Worm (Caenorhabditis elegans) whole organism, L4 larva: ENCODE results near the gene gen-1.

Experiments used
- D1046.2 ChIP-seq: fragments of 200-800 bp; sonication (Bioruptor generic); IDR thresholded peaks from 2 replicates; pipeline ENCODE4 v1.3.6; 2022; ENCODE audit warnings: missing genetic modification characterization, missing compliant biosample characterization
- F37D6.2 ChIP-seq: sonication (generic microtip); optimal IDR thresholded peaks from 2 replicates; lab custom pipeline; 2016; ENCODE audit warnings: mild to moderate bottlenecking, missing genetic modification characterization, missing compliant biosample characterization
- F44E2.7 ChIP-seq: fragments of 200-800 bp; sonication (Bioruptor generic); IDR thresholded peaks from 2 replicates; pipeline ENCODE4 v2.1.2; 2022; ENCODE audit warnings: missing genetic modification characterization, missing compliant biosample characterization
- F49E8.2 ChIP-seq: sonication (generic microtip); optimal IDR thresholded peaks from 2 replicates; lab custom pipeline; 2016; ENCODE audit warnings: missing compliant biosample characterization, mild to moderate bottlenecking, missing genetic modification characterization, borderline replicate concordance
- R02D3.7 ChIP-seq: fragments of 150-350 bp; sonication (generic microtip); optimal IDR thresholded peaks from 3 replicates; lab custom pipeline; 2014; ENCODE audit warnings: missing biosample characterization, missing genetic modification characterization
- T20F7.1 ChIP-seq: fragments of 200-800 bp; sonication (Bioruptor generic); optimal IDR thresholded peaks from 2 replicates; lab custom pipeline; 2018; ENCODE audit warnings: mild to moderate bottlenecking, missing genetic modification characterization, missing compliant biosample characterization
- T26A8.4 ChIP-seq: fragments of 200-800 bp; sonication (Bioruptor generic); IDR thresholded peaks from 2 replicates; pipeline ENCODE4 v1.3.6; 2022; ENCODE audit warnings: missing genetic modification characterization, missing compliant biosample characterization
- Y48G9A.11 ChIP-seq: fragments of 200-800 bp; sonication (Bioruptor generic); IDR thresholded peaks from 2 replicates; pipeline ENCODE4 v1.3.6; 2022; ENCODE audit warnings: missing genetic modification reagents, missing genetic modification characterization, missing compliant biosample characterization
- ceh-32 ChIP-seq: sonication (generic microtip); optimal IDR thresholded peaks from 2 replicates; lab custom pipeline; 2016; ENCODE audit warnings: mild to moderate bottlenecking, missing genetic modification characterization, missing compliant biosample characterization; ENCODE audit not compliant: poor library complexity
- ceh-44 ChIP-seq: fragments of 200-800 bp; sonication (Bioruptor generic); IDR thresholded peaks from 2 replicates; pipeline ENCODE4 v1.3.6; 2022; ENCODE audit warnings: missing genetic modification reagents, missing genetic modification characterization, missing compliant biosample characterization
- ceh-62 ChIP-seq: sonication (generic microtip); optimal IDR thresholded peaks from 2 replicates; lab custom pipeline; 2017; ENCODE audit warnings: missing biosample characterization, missing genetic modification characterization
- ces-1 ChIP-seq: fragments of 150-350 bp; sonication (generic microtip); optimal IDR thresholded peaks from 4 replicates; lab custom pipeline; 2014; ENCODE audit warnings: missing biosample characterization, missing genetic modification reagents, missing genetic modification characterization
- ctbp-1 ChIP-seq: fragments of 200-800 bp; sonication (Bioruptor generic); IDR thresholded peaks from 2 replicates; pipeline ENCODE4 v1.3.6; 2022; ENCODE audit warnings: missing genetic modification reagents, missing genetic modification characterization, missing compliant biosample characterization
- daf-16 ChIP-seq, 3 experiments: sonication (generic microtip); optimal IDR thresholded peaks; 2 replicates each; lab custom pipeline; 2016 to 2017; ENCODE audit warnings: missing genetic modification characterization in 3 of 3, missing genetic modification reagents in 3 of 3, mild to moderate bottlenecking in 2 of 3, missing compliant biosample characterization in 2 of 3, missing biosample characterization in 1 of 3, moderate library complexity in 1 of 3
- daf-19 ChIP-seq: fragments of 200-800 bp; sonication (Bioruptor generic); conservative IDR thresholded peaks from 2 replicates; pipeline ENCODE4 v1.3.6; 2022; ENCODE audit warnings: missing genetic modification characterization, missing compliant biosample characterization
- dmd-6 ChIP-seq: fragments of 200-800 bp; sonication (Bioruptor generic); IDR thresholded peaks from 2 replicates; pipeline ENCODE4 v1.3.6; 2022; ENCODE audit warnings: missing genetic modification reagents, missing genetic modification characterization, missing compliant biosample characterization
- dpl-1 ChIP-seq: fragments of 150-350 bp; optimal IDR thresholded peaks from 2 replicates; lab custom pipeline; 2014; ENCODE audit warnings: missing biosample characterization, missing genetic modification reagents, missing genetic modification characterization
- dve-1 ChIP-seq: sonication (generic microtip); optimal IDR thresholded peaks from 2 replicates; lab custom pipeline; 2017; ENCODE audit warnings: antibody characterized with exemption, mild to moderate bottlenecking, missing genetic modification characterization, missing compliant biosample characterization; ENCODE audit not compliant: insufficient read depth
- fkh-10 ChIP-seq: fragments of 150-350 bp; optimal IDR thresholded peaks from 2 replicates; lab custom pipeline; 2014; ENCODE audit warnings: missing biosample characterization, missing genetic modification reagents, missing genetic modification characterization
- fos-1 ChIP-seq: fragments of 150-350 bp; optimal IDR thresholded peaks from 2 replicates; lab custom pipeline; 2014; ENCODE audit warnings: missing biosample characterization, missing genetic modification characterization
- hif-1 ChIP-seq, 2 experiments: sonication (generic microtip); optimal IDR thresholded peaks; 2 replicates each; lab custom pipeline; 2016 to 2017; ENCODE audit warnings: missing compliant biosample characterization in 2 of 2, missing genetic modification characterization in 2 of 2, missing genetic modification reagents in 2 of 2, missing genotype in 2 of 2, mild to moderate bottlenecking in 1 of 2
- hlh-30 ChIP-seq: sonication (generic microtip); optimal IDR thresholded peaks from 2 replicates; lab custom pipeline; 2017; ENCODE audit warnings: antibody characterized with exemption, mild to moderate bottlenecking, missing genetic modification characterization, missing compliant biosample characterization; ENCODE audit not compliant: insufficient read depth
- hmg-1.1 ChIP-seq: fragments of 200-800 bp; sonication (Bioruptor generic); IDR thresholded peaks from 2 replicates; pipeline ENCODE4 v1.3.6; 2022; ENCODE audit warnings: missing genetic modification reagents, missing genetic modification characterization, missing compliant biosample characterization
- lin-38 ChIP-seq: fragments of 200-800 bp; sonication (Bioruptor generic); IDR thresholded peaks from 2 replicates; pipeline ENCODE4 v1.3.6; 2022; ENCODE audit warnings: missing genetic modification reagents, missing genetic modification characterization, missing compliant biosample characterization
- lsy-2 ChIP-seq, 2 experiments: fragments of 150-350 bp in 1 of 2; sonication (generic microtip) in 1 of 2; optimal IDR thresholded peaks; 2 replicates each; lab custom pipeline; 2014 to 2017; ENCODE audit warnings: missing biosample characterization in 2 of 2, missing genetic modification characterization in 2 of 2
- nhr-102 ChIP-seq: sonication (generic microtip); optimal IDR thresholded peaks from 2 replicates; lab custom pipeline; 2016; ENCODE audit warnings: mild to moderate bottlenecking, missing genetic modification characterization, moderate library complexity, missing compliant biosample characterization
- nhr-11 ChIP-seq: fragments of 150-350 bp; optimal IDR thresholded peaks from 2 replicates; lab custom pipeline; 2014; ENCODE audit warnings: missing biosample characterization, missing genetic modification characterization
- nhr-28 ChIP-seq: fragments of 150-350 bp; optimal IDR thresholded peaks from 2 replicates; lab custom pipeline; 2014; ENCODE audit warnings: missing biosample characterization, missing genetic modification characterization
- nhr-42 ChIP-seq: fragments of 200-800 bp; sonication (Bioruptor generic); IDR thresholded peaks from 2 replicates; pipeline ENCODE4 v1.3.6; 2022; ENCODE audit warnings: missing genetic modification characterization, missing compliant biosample characterization
- nhr-6 ChIP-seq: fragments of 150-350 bp; optimal IDR thresholded peaks from 2 replicates; lab custom pipeline; 2014; ENCODE audit warnings: missing biosample characterization, missing genetic modification characterization
- nhr-76 ChIP-seq: fragments of 150-350 bp; optimal IDR thresholded peaks from 2 replicates; lab custom pipeline; 2014; ENCODE audit warnings: missing biosample characterization, missing genetic modification characterization
- php-3 ChIP-seq: fragments of 200-800 bp; sonication (Bioruptor generic); IDR thresholded peaks from 2 replicates; pipeline ENCODE4 v1.3.6; 2022; ENCODE audit warnings: missing genetic modification reagents, missing genetic modification characterization, missing compliant biosample characterization
- rbr-2 ChIP-seq: sonication (generic microtip); optimal IDR thresholded peaks from 2 replicates; lab custom pipeline; 2016; ENCODE audit warnings: missing genotype, missing genetic modification characterization, missing compliant biosample characterization
- saeg-2 ChIP-seq: fragments of 200-800 bp; sonication (Bioruptor generic); IDR thresholded peaks from 2 replicates; pipeline ENCODE4 v1.3.6; 2022; ENCODE audit warnings: missing genetic modification reagents, missing genetic modification characterization, missing compliant biosample characterization
- snpc-4 ChIP-seq: fragments of 150-350 bp; optimal IDR thresholded peaks from 2 replicates; lab custom pipeline; 2014; ENCODE audit warnings: missing biosample characterization, missing genetic modification characterization
- tag-97 ChIP-seq: fragments of 200-800 bp; sonication (Bioruptor generic); IDR thresholded peaks from 2 replicates; pipeline ENCODE4 v1.3.6; 2022; ENCODE audit warnings: missing genetic modification characterization, missing compliant biosample characterization
- tra-1 ChIP-seq: fragments of 200-800 bp; sonication (Bioruptor generic); IDR thresholded peaks from 2 replicates; pipeline ENCODE4 v1.3.6; 2022; ENCODE audit warnings: missing genetic modification reagents, missing genetic modification characterization, missing compliant biosample characterization
- unc-130 ChIP-seq: sonication (generic microtip); optimal IDR thresholded peaks from 2 replicates; lab custom pipeline; 2016; ENCODE audit warnings: missing genetic modification reagents, missing genetic modification characterization, missing compliant biosample characterization
- unc-62 ChIP-seq, 3 experiments: fragments of 150-350 bp in 1 of 3; sonication (generic microtip); optimal IDR thresholded peaks in 2 of 3; peaks in 1 of 3; 1 replicate in 1 of 3; 2 replicates in 2 of 3; lab custom pipeline; 2014 to 2017; ENCODE audit warnings: missing biosample characterization in 3 of 3, missing genetic modification characterization in 3 of 3, missing genetic modification reagents in 3 of 3, missing genotype in 1 of 3
- vab-7 ChIP-seq: fragments of 200-800 bp; sonication (Bioruptor generic); IDR thresholded peaks from 2 replicates; pipeline ENCODE4 v1.3.6; 2022; ENCODE audit warnings: missing genetic modification reagents, missing genetic modification characterization, missing compliant biosample characterization
- zag-1 ChIP-seq: fragments of 150-350 bp; optimal IDR thresholded peaks from 2 replicates; lab custom pipeline; 2014; ENCODE audit warnings: missing biosample characterization, missing genetic modification characterization
- zip-11 ChIP-seq: fragments of 200-800 bp; sonication (Bioruptor generic); IDR thresholded peaks from 2 replicates; pipeline ENCODE4 v1.3.6; 2022; ENCODE audit warnings: missing genetic modification characterization, missing compliant biosample characterization
- ztf-11 ChIP-seq: fragments of 150-350 bp; optimal IDR thresholded peaks from 2 replicates; lab custom pipeline; 2014; ENCODE audit warnings: missing biosample characterization, missing genetic modification characterization

The gen-1 gene

DNA sequence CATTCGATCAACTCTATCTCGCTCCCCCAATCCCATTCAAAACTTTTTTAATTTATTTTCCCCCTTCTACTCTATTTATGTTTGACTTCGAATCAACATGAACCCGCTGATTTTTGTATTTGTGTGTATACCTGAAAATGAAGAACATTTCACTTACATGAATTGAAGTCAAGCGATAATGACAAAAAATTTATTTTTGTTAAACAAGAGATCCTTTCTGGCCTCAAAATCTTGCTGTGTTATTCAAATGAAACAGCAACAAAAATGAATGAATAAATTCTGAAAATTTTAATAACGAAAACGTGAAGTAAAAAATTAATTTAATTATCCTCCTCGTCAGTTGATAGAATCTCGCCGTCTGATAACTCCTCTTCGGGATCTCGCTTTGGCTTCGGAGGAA, 45.5 kb downstream of the gen-1 start (continued):
- TF ChIP-seq snpc-4 (tag; lab: Kevin White, UChicago) (no peak), ztf-11 (tag; lab: Kevin White, UChicago) (no peak), R02D3.7 (tag; lab: Kevin White, UChicago) (no peak), daf-19 (GFP tag; lab: Robert Waterston, UW) (no peak), unc-62 (GFP tag; optimal IDR thresholded peaks at IDR 0.05 in 1 of 2; lab: Kevin White, UChicago) (peak in 1 of 2 experiments; percentile 65), unc-62 (tag; optimal IDR thresholded peaks at IDR 0.05; lab: Kevin White, UChicago) (no peak)
- TF ChIP-seq, all 104 proteins: peak for 5

DNA sequence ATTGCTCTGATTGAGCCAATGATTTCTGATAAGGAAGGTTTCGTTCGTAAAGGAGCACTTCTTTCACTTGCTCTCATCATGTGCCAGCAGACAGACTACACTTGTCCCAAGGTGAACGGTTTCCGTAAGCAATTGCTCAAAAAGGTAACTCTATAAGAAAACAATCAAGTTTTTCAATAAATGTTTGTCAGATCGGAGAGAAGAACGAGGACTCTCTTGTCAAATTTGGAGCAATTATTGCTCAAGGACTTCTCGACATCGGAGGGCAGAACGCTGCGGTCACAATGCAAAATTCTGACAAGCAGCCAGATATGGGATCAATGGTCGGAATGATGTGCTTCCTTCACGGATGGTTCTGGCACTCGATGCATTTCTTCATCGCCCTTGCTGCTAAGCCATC, 46.6 kb downstream of the gen-1 start:
- peak in 1 of 2 experiments; percentile 97 for TF ChIP-seq unc-62 (GFP tag; optimal IDR thresholded peaks at IDR 0.05 in 1 of 2; lab: Kevin White, UChicago)
- TF ChIP-seq unc-62 (tag; optimal IDR thresholded peaks at IDR 0.05; lab: Kevin White, UChicago), result no peak
- TF ChIP-seq fkh-10 (GFP tag; lab: Kevin White, UChicago), result no peak

DNA sequence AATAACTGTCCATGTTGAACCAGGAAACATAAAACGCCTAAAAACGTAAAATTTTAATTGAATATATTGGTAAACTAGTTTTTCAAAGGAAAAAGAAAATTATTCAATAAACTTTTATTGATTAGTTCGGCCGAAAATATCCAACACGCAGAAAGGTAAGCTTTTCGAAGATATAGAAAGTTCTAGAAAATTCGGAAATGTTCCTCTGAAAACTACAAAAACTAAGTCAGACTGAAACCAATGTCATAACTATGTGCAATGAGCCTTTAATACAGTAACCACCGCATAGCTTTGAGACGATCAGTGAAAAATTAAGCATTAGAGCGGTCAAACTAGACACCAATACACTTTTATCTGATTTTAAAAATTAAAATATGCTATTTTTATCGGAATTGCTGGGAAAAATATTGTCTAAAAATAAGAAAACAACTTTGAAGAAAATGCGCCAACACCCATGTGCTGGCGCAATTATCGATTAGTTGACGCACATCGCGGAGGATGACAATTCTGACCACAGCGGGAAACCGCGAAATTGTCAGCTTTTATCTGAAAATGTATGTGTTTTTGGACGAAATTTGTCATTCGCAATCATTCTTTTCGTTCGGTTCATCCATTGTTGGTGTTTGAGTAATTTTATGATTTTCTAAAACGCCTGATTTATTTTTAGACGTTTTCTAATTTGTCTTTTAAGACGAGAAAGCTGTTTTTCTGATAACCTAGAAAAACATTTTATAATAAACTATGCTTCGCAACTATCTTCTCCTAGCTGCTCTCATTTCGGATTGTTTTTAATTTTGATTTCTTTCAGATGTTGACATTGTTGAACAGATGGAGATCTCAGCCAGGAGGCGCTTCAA, 49.4 kb downstream of the gen-1 start, which contains the start of the genes C23G10.7 and rpn-2:
C23G10.7 (minus strand) TSS at position 37 of the 857 bp plus-strand sequence.
rpn-2 (plus strand) TSS at position 807 of the 857 bp plus-strand sequence.
- TF ChIP-seq ctbp-1 (GFP tag; lab: Robert Waterston, UW) (no peak), dpl-1 (GFP tag; lab: Kevin White, UChicago) (peak; percentile 75), nhr-102 (tag; lab: Kevin White, UChicago) (peak; percentile 55), ztf-11 (tag; lab: Kevin White, UChicago) (no peak), unc-62 (GFP tag; optimal IDR thresholded peaks at IDR 0.05 in 1 of 2; lab: Kevin White, UChicago) (no peak), unc-62 (tag; optimal IDR thresholded peaks at IDR 0.05; lab: Kevin White, UChicago) (no peak), daf-19 (GFP tag; lab: Robert Waterston, UW) (no peak), Y48G9A.11 (GFP tag; lab: Robert Waterston, UW) (peak; percentile 60; the same call in 1 of the 2 replicates), ceh-32 (tag; lab: Kevin White, UChicago) (no peak), T20F7.1 (no peak), F44E2.7 (no peak), saeg-2 (GFP tag; lab: Robert Waterston, UW) (no peak), nhr-6 (tag; lab: Kevin White, UChicago) (peak; percentile 66), unc-130 (peak; percentile 49), D1046.2 (no peak), daf-16 (GFP tag; optimal IDR thresholded peaks at IDR 0.05; lab: Kevin White, UChicago) (peak in 1 of 2 experiments; percentile 52), daf-16 (tag; optimal IDR thresholded peaks at IDR 0.05; lab: Kevin White, UChicago) (peak; percentile 65), hif-1 (tag; optimal IDR thresholded peaks at IDR 0.05; lab: Kevin White, UChicago) (peak in 1 of 2 experiments; percentile 28), hmg-1.1 (GFP tag; lab: Robert Waterston, UW) (peak; percentile 53; the same call in 1 of the 2 replicates), lsy-2 (tag; optimal IDR thresholded peaks at IDR 0.05; lab: Kevin White, UChicago) (peak in 1 of 2 experiments; percentile 80), ceh-44 (no peak), lin-38 (GFP tag; lab: Robert Waterston, UW) (peak; percentile 77), nhr-76 (tag; lab: Kevin White, UChicago) (no peak), F37D6.2 (tag; lab: Kevin White, UChicago) (peak; percentile 10), tag-97 (GFP tag; lab: Robert Waterston, UW) (no peak), nhr-11 (tag; lab: Kevin White, UChicago) (peak; percentile 48), ces-1 (GFP tag; lab: Kevin White, UChicago) (no peak), ceh-62 (tag; lab: Kevin White, UChicago) (no peak), dve-1 (tag; lab: Kevin White, UChicago) (peak; percentile 69), tra-1 (no peak), nhr-28 (tag; lab: Kevin White, UChicago) (peak; percentile 35), nhr-42 (no peak), hlh-30 (tag; lab: Kevin White, UChicago) (peak; percentile 40), rbr-2 (tag; lab: Kevin White, UChicago) (peak; percentile 65), dmd-6 (GFP tag; lab: Robert Waterston, UW) (peak; percentile 31; the same call in 1 of the 2 replicates), fos-1 (tag; lab: Kevin White, UChicago) (no peak), vab-7 (no peak), T26A8.4 (GFP tag; lab: Robert Waterston, UW) (peak; percentile 70), php-3 (GFP tag; lab: Robert Waterston, UW) (no peak), F49E8.2 (tag; lab: Kevin White, UChicago) (peak; percentile 71), zag-1 (tag; lab: Kevin White, UChicago) (no peak), zip-11 (no peak)
